Worm (Caenorhabditis elegans) whole organism, dauer: ENCODE data around the gene pxd-1.

Source experiments
- unc-62 ChIP-seq: sonication (generic microtip); optimal IDR thresholded peaks from 2 replicates; lab custom pipeline; 2017; ENCODE audit warnings: missing biosample characterization, missing genetic modification reagents, missing genetic modification characterization

The pxd-1 gene

ce11 chrIII:3979980-3980631 is 25.8 kb upstream of the pxd-1 start:
- TF ChIP-seq unc-62 = no peak

ce11 chrIII:3984049-3984484 is 21.9 kb upstream of the pxd-1 start:
- no peak for TF ChIP-seq unc-62

ce11 chrIII:3986368-3986767 is 19.6 kb upstream of the pxd-1 start, which contains the start of gene Y1A5A.1:
Gene Y1A5A.1, minus strand, starts transcription at chrIII:3986661.
- TF ChIP-seq unc-62 = no peak

ce11 chrIII:3987759-3988158 is 18.2 kb upstream of the pxd-1 start, which contains the start of gene C36E8.6:
Gene C36E8.6, plus strand, starts transcription at chrIII:3988059.
- no peak for TF ChIP-seq unc-62

- TF ChIP-seq unc-62 = no peak
These were observed 14.6 kb upstream of the pxd-1 start for ce11 chrIII:3991362-3991761.

- no peak for TF ChIP-seq unc-62
These were observed 13.9 kb upstream of the pxd-1 start, which contains the start of gene glb-11 for ce11 chrIII:3992089-3992488. Gene glb-11, minus strand, starts transcription at chrIII:3992189.

ce11 chrIII:3994457-3994856 is 11.5 kb upstream of the pxd-1 start:
- no peak for TF ChIP-seq unc-62

- TF ChIP-seq unc-62 = no peak
These were observed 1.8 kb upstream of the pxd-1 start, which contains the start of gene tif-1A for ce11 chrIII:4004064-4004580. Gene tif-1A, minus strand, starts transcription at chrIII:4004114.

- TF ChIP-seq unc-62 = no peak
These were observed 1.1 kb downstream of the pxd-1 start for ce11 chrIII:4007017-4007416.

ce11 chrIII:4009181-4009580 is 3.2 kb downstream of the pxd-1 start:
- no peak for TF ChIP-seq unc-62

- no peak for TF ChIP-seq unc-62
These were observed 4.2 kb downstream of the pxd-1 start for ce11 chrIII:4010168-4010567.

- no peak for TF ChIP-seq unc-62
These were observed 5.0 kb downstream of the pxd-1 start for ce11 chrIII:4010987-4011386.

- no peak for TF ChIP-seq unc-62
These were observed 6.1 kb downstream of the pxd-1 start, which contains the start of gene C36E8.4 for ce11 chrIII:4012036-4012435. Gene C36E8.4, plus strand, starts transcription at chrIII:4012336.

ce11 chrIII:4013061-4013460 is 7.1 kb downstream of the pxd-1 start:
- TF ChIP-seq unc-62 = no peak

- TF ChIP-seq unc-62 = no peak
These were observed 9.5 kb downstream of the pxd-1 start for ce11 chrIII:4015382-4015986.

- TF ChIP-seq unc-62 = no peak
These were observed 11.6 kb downstream of the pxd-1 start, which contains the start of gene tbb-2 for ce11 chrIII:4017527-4017926. Gene tbb-2, minus strand, starts transcription at chrIII:4017627.

ce11 chrIII:4018095-4018498 is 12.2 kb downstream of the pxd-1 start:
- TF ChIP-seq unc-62 = no peak
